Fruit fly (Drosophila melanogaster): ENCODE data around the gene Spn.

DNA sequence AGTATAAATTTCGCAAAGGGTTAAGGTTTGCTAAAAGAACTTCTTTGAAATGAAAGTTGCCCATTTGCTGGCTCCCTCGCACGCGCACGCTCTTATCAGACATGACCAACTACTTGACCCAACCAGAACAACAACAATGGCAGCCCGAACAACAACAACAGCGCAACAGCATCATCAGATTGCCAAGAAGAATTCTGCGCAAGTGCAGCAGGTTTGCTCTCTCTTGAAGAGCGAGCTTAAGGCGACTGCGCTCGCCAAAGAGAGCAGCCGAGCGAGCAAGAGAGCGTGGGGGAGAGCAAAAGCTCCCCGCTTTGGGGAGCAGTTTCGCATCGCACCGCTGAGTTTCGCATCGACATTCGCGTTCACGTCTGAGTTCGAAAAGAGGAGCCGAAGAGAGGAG is 64.2 kb downstream of the Spn start:
- TF ChIP-seq CG8301 (tag; optimal IDR thresholded peaks at IDR 0.05) (no peak), fd96Ca (GFP tag; IDR thresholded peaks at IDR 0.05) (peak; percentile 77), CG9948 (tag; optimal IDR thresholded peaks at IDR 0.05) (no peak), EcR (GFP tag; optimal IDR thresholded peaks at IDR 0.05) (peak; percentile 76), Pif1A (GFP tag; optimal IDR thresholded peaks at IDR 0.05) (peak; percentile 17)

Measured in whole organism, pupa.